Worm (Caenorhabditis elegans) whole organism, L4 larva: ENCODE results near the gene etc-1.

Source experiments
- F44E2.7 ChIP-seq: fragments of 200-800 bp; sonication (Bioruptor generic); IDR thresholded peaks from 2 replicates; pipeline ENCODE4 v2.1.2; 2022; ENCODE audit warnings: missing genetic modification characterization, missing compliant biosample characterization
- T20F7.1 ChIP-seq: fragments of 200-800 bp; sonication (Bioruptor generic); optimal IDR thresholded peaks from 2 replicates; lab custom pipeline; 2018; ENCODE audit warnings: mild to moderate bottlenecking, missing genetic modification characterization, missing compliant biosample characterization
- Y48G9A.11 ChIP-seq: fragments of 200-800 bp; sonication (Bioruptor generic); IDR thresholded peaks from 2 replicates; pipeline ENCODE4 v1.3.6; 2022; ENCODE audit warnings: missing genetic modification reagents, missing genetic modification characterization, missing compliant biosample characterization
- ZK337.2 ChIP-seq: fragments of 200-800 bp; sonication (Bioruptor generic); IDR thresholded peaks from 2 replicates; pipeline ENCODE4 v1.3.6; 2022; ENCODE audit warnings: missing genetic modification reagents, missing genetic modification characterization, missing compliant biosample characterization
- ZK546.5 ChIP-seq, 2 experiments: sonication (generic microtip); optimal IDR thresholded peaks; 2 replicates each; lab custom pipeline; 2017; ENCODE audit warnings: missing biosample characterization in 2 of 2, missing genetic modification characterization in 2 of 2
- aha-1 ChIP-seq: fragments of 150-350 bp; peaks from one replicate; lab custom pipeline; 2014; ENCODE audit warnings: missing biosample characterization, missing genetic modification characterization
- ceh-28 ChIP-seq: fragments of 150-350 bp; optimal IDR thresholded peaks from 2 replicates; lab custom pipeline; 2014; ENCODE audit warnings: missing biosample characterization, missing genetic modification reagents, missing genetic modification characterization
- ces-1 ChIP-seq: fragments of 150-350 bp; sonication (generic microtip); optimal IDR thresholded peaks from 4 replicates; lab custom pipeline; 2014; ENCODE audit warnings: missing biosample characterization, missing genetic modification reagents, missing genetic modification characterization
- cey-2 ChIP-seq: sonication (generic microtip); optimal IDR thresholded peaks from 3 replicates; lab custom pipeline; 2017; ENCODE audit warnings: missing genetic modification characterization, mild to moderate bottlenecking, missing compliant biosample characterization, antibody characterized with exemption, borderline replicate concordance; ENCODE audit not compliant: insufficient read depth
- daf-16 ChIP-seq, 3 experiments: sonication (generic microtip); optimal IDR thresholded peaks; 2 replicates each; lab custom pipeline; 2016 to 2017; ENCODE audit warnings: missing genetic modification characterization in 3 of 3, missing genetic modification reagents in 3 of 3, mild to moderate bottlenecking in 2 of 3, missing compliant biosample characterization in 2 of 3, missing biosample characterization in 1 of 3, moderate library complexity in 1 of 3
- dpl-1 ChIP-seq: fragments of 150-350 bp; optimal IDR thresholded peaks from 2 replicates; lab custom pipeline; 2014; ENCODE audit warnings: missing biosample characterization, missing genetic modification reagents, missing genetic modification characterization
- dve-1 ChIP-seq: sonication (generic microtip); optimal IDR thresholded peaks from 2 replicates; lab custom pipeline; 2017; ENCODE audit warnings: antibody characterized with exemption, mild to moderate bottlenecking, missing genetic modification characterization, missing compliant biosample characterization; ENCODE audit not compliant: insufficient read depth
- fkh-10 ChIP-seq: fragments of 150-350 bp; optimal IDR thresholded peaks from 2 replicates; lab custom pipeline; 2014; ENCODE audit warnings: missing biosample characterization, missing genetic modification reagents, missing genetic modification characterization
- gei-8 ChIP-seq: fragments of 200-800 bp; sonication (Bioruptor generic); optimal IDR thresholded peaks from 2 replicates; lab custom pipeline; 2018; ENCODE audit warnings: mild to moderate bottlenecking, missing genetic modification characterization, missing compliant biosample characterization
- hlh-11 ChIP-seq: fragments of 200-800 bp; sonication (Bioruptor generic); optimal IDR thresholded peaks from 2 replicates; lab custom pipeline; 2018; ENCODE audit warnings: mild to moderate bottlenecking, missing genetic modification characterization, missing compliant biosample characterization
- lim-7 ChIP-seq: fragments of 200-800 bp; sonication (Bioruptor generic); IDR thresholded peaks from 2 replicates; pipeline ENCODE4 v1.3.6; 2022; ENCODE audit warnings: missing genetic modification characterization, missing compliant biosample characterization
- lin-13 ChIP-seq: fragments of 150-350 bp; optimal IDR thresholded peaks from 2 replicates; lab custom pipeline; 2014; ENCODE audit warnings: missing biosample characterization, missing genetic modification reagents, missing genetic modification characterization
- lin-38 ChIP-seq: fragments of 200-800 bp; sonication (Bioruptor generic); IDR thresholded peaks from 2 replicates; pipeline ENCODE4 v1.3.6; 2022; ENCODE audit warnings: missing genetic modification reagents, missing genetic modification characterization, missing compliant biosample characterization
- lin-39 ChIP-seq: fragments of 150-350 bp; optimal IDR thresholded peaks from 2 replicates; lab custom pipeline; 2014; ENCODE audit warnings: missing biosample characterization, missing genetic modification reagents, missing genetic modification characterization
- lir-3 ChIP-seq: sonication (generic microtip); optimal IDR thresholded peaks from 2 replicates; lab custom pipeline; 2016; ENCODE audit warnings: mild to moderate bottlenecking, missing genetic modification characterization, missing compliant biosample characterization
- lsy-2 ChIP-seq, 2 experiments: fragments of 150-350 bp in 1 of 2; sonication (generic microtip) in 1 of 2; optimal IDR thresholded peaks; 2 replicates each; lab custom pipeline; 2014 to 2017; ENCODE audit warnings: missing biosample characterization in 2 of 2, missing genetic modification characterization in 2 of 2
- mep-1 ChIP-seq: fragments of 150-350 bp; sonication (generic microtip); optimal IDR thresholded peaks from 3 replicates; lab custom pipeline; 2014; ENCODE audit warnings: missing biosample characterization, missing genetic modification characterization
- mes-2 ChIP-seq: sonication (generic microtip); optimal IDR thresholded peaks from 2 replicates; lab custom pipeline; 2016; ENCODE audit warnings: missing genotype, mild to moderate bottlenecking, missing genetic modification characterization, missing compliant biosample characterization; ENCODE audit not compliant: poor library complexity, severe bottlenecking
- nhr-102 ChIP-seq: sonication (generic microtip); optimal IDR thresholded peaks from 2 replicates; lab custom pipeline; 2016; ENCODE audit warnings: mild to moderate bottlenecking, missing genetic modification characterization, moderate library complexity, missing compliant biosample characterization
- nhr-111 ChIP-seq: fragments of 200-800 bp; sonication (Bioruptor generic); optimal IDR thresholded peaks from 2 replicates; lab custom pipeline; 2018; ENCODE audit warnings: mild to moderate bottlenecking, missing genetic modification characterization, missing compliant biosample characterization
- nhr-28 ChIP-seq: fragments of 150-350 bp; optimal IDR thresholded peaks from 2 replicates; lab custom pipeline; 2014; ENCODE audit warnings: missing biosample characterization, missing genetic modification characterization
- nhr-77 ChIP-seq: fragments of 150-350 bp; optimal IDR thresholded peaks from 2 replicates; lab custom pipeline; 2014; ENCODE audit warnings: missing biosample characterization, missing genetic modification characterization
- php-3 ChIP-seq: fragments of 200-800 bp; sonication (Bioruptor generic); IDR thresholded peaks from 2 replicates; pipeline ENCODE4 v1.3.6; 2022; ENCODE audit warnings: missing genetic modification reagents, missing genetic modification characterization, missing compliant biosample characterization
- rbr-2 ChIP-seq: sonication (generic microtip); optimal IDR thresholded peaks from 2 replicates; lab custom pipeline; 2016; ENCODE audit warnings: missing genotype, missing genetic modification characterization, missing compliant biosample characterization
- skn-1 ChIP-seq: fragments of 150-350 bp; optimal IDR thresholded peaks from 2 replicates; lab custom pipeline; 2014; ENCODE audit warnings: missing biosample characterization, missing genetic modification characterization
- snpc-1.2 ChIP-seq: fragments of 200-800 bp; sonication (Bioruptor generic); IDR thresholded peaks from 2 replicates; pipeline ENCODE4 v1.3.6; 2022; ENCODE audit warnings: missing genetic modification reagents, missing genetic modification characterization, missing compliant biosample characterization
- spr-1 ChIP-seq: sonication (generic microtip); optimal IDR thresholded peaks from 2 replicates; lab custom pipeline; 2016; ENCODE audit warnings: mild to moderate bottlenecking, missing genetic modification characterization, missing compliant biosample characterization
- tag-97 ChIP-seq: fragments of 200-800 bp; sonication (Bioruptor generic); IDR thresholded peaks from 2 replicates; pipeline ENCODE4 v1.3.6; 2022; ENCODE audit warnings: missing genetic modification characterization, missing compliant biosample characterization
- unc-130 ChIP-seq: sonication (generic microtip); optimal IDR thresholded peaks from 2 replicates; lab custom pipeline; 2016; ENCODE audit warnings: missing genetic modification reagents, missing genetic modification characterization, missing compliant biosample characterization
- zfp-2 ChIP-seq: sonication (generic microtip); optimal IDR thresholded peaks from 2 replicates; lab custom pipeline; 2016; ENCODE audit warnings: mild to moderate bottlenecking, missing genetic modification characterization, missing compliant biosample characterization
- ztf-7 ChIP-seq: fragments of 150-350 bp; optimal IDR thresholded peaks from 2 replicates; lab custom pipeline; 2014; ENCODE audit warnings: missing biosample characterization, missing genetic modification characterization

etc-1 gene

ce11 chrII:8641131-8641530 is 23.5 kb upstream of the etc-1 start, which contains the start of gene D2085.7:
TSS of gene D2085.7 (plus strand) at chrII:8641381.
- TF ChIP-seq lin-38 (no peak), daf-16 (GFP tag; optimal IDR thresholded peaks at IDR 0.05; lab: Kevin White, UChicago) (no peak), daf-16 (tag; optimal IDR thresholded peaks at IDR 0.05; lab: Kevin White, UChicago) (peak; percentile 19), lir-3 (tag; lab: Kevin White, UChicago) (no peak), cey-2 (tag; lab: Kevin White, UChicago) (no peak), dve-1 (tag; lab: Kevin White, UChicago) (peak; percentile 9), lin-39 (tag; lab: Kevin White, UChicago) (no peak), lin-13 (GFP tag; lab: Kevin White, UChicago) (no peak), hlh-11 (tag; lab: Kevin White, UChicago) (peak; percentile 14), mes-2 (tag; lab: Kevin White, UChicago) (peak; percentile 10), nhr-28 (tag; lab: Kevin White, UChicago) (peak; percentile 3), skn-1 (tag; lab: Kevin White, UChicago) (no peak)

DNA sequence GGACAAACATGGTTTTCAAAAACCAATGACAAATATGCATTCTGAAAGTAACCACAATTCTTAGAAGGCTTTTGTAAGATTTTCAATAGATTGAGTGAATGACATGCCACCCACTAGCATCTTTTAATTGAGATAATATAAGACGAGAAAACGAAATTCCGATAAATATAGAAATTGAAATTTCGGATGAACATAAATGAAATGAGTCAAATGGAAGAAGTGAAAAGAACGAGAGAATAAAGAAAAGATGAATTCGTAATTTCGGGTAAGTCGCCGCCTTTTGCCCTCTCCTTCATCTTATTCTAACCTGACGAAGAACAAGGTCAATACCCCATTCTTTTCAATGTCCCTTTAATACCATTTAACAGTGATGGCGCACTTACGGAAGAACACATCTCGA is 22.3 kb upstream of the etc-1 start:
- TF ChIP-seq lim-7 (no peak), snpc-1.2 (GFP tag; lab: Robert Waterston, UW) (no peak), T20F7.1 (GFP tag; lab: Kevin White, UChicago) (no peak), nhr-111 (GFP tag; lab: Kevin White, UChicago) (no peak), gei-8 (GFP tag; lab: Kevin White, UChicago) (no peak)

- no peak for TF ChIP-seq tag-97 (GFP tag; lab: Robert Waterston, UW)
- TF ChIP-seq aha-1 = peak; percentile 50
Observed at ce11 chrII:8643627-8644356, 20.8 kb upstream of the etc-1 start.

- no peak for TF ChIP-seq unc-130
- TF ChIP-seq aha-1 = peak; percentile 94
- TF ChIP-seq ztf-7 = no peak
- no peak for TF ChIP-seq rbr-2 (tag; lab: Kevin White, UChicago)
- no peak for TF ChIP-seq ZK546.5 (tag; optimal IDR thresholded peaks at IDR 0.05; lab: Kevin White, UChicago)
- no peak for TF ChIP-seq nhr-102 (tag; lab: Kevin White, UChicago)
Observed at ce11 chrII:8646437-8646836, 18.2 kb upstream of the etc-1 start.

ce11 chrII:8648843-8649242 is 15.8 kb upstream of the etc-1 start:
- TF ChIP-seq fkh-10 (GFP tag; lab: Kevin White, UChicago) = no peak
- no peak for TF ChIP-seq F44E2.7 (GFP tag; lab: Robert Waterston, UW)
- TF ChIP-seq ces-1 (GFP tag; lab: Kevin White, UChicago) = no peak
- TF ChIP-seq lin-38 = no peak
- TF ChIP-seq lsy-2 (tag; optimal IDR thresholded peaks at IDR 0.05; lab: Kevin White, UChicago) = no peak
- TF ChIP-seq zfp-2 (tag; lab: Kevin White, UChicago) = no peak
- TF ChIP-seq gei-8 (GFP tag; lab: Kevin White, UChicago) = no peak
- no peak for TF ChIP-seq dpl-1 (GFP tag; lab: Kevin White, UChicago)
- TF ChIP-seq php-3 (GFP tag; lab: Robert Waterston, UW) = no peak
- no peak for TF ChIP-seq mep-1 (tag; lab: Kevin White, UChicago)
- TF ChIP-seq lin-13 (GFP tag; lab: Kevin White, UChicago) = no peak
- no peak for TF ChIP-seq nhr-77
- TF ChIP-seq spr-1 (tag; lab: Kevin White, UChicago) = no peak
- no peak for TF ChIP-seq ceh-28 (tag; lab: Kevin White, UChicago)
- no peak for TF ChIP-seq ZK337.2 (GFP tag; lab: Robert Waterston, UW)
- no peak for TF ChIP-seq Y48G9A.11 (GFP tag; lab: Robert Waterston, UW)
